Worm (Caenorhabditis elegans) whole organism, L4 larva: Measurements from ENCODE around the gene snx-1.

ENCODE experiments used
- ama-1 ChIP-seq: fragments of 150-350 bp; optimal IDR thresholded peaks from 2 replicates; lab custom pipeline; 2014; ENCODE audit warnings: inconsistent platforms, mixed read lengths
- hif-1 ChIP-seq, 2 experiments: sonication (generic microtip); optimal IDR thresholded peaks; 2 replicates each; lab custom pipeline; 2016 to 2017; ENCODE audit warnings: missing compliant biosample characterization in 2 of 2, missing genetic modification characterization in 2 of 2, missing genetic modification reagents in 2 of 2, missing genotype in 2 of 2, mild to moderate bottlenecking in 1 of 2

DNA sequence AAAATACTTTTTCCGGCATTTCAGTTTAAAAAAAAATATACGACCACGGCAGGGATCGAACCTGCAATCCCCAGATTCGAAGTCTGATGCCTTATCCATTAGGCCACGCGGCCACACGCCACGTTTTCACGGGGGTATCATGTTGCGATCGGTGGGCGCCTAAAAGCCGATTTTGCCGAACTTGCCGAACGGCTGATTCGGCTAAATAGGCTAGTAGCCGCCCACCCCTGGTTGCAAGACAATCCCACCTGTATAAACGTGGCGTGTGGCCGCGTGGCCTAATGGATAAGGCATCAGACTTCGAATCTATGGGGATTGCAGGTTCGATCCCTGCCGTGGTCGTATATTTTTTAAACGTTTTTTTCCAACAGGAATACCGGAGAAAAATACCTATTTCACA lies 39.7 kb upstream of the snx-1 start:
- TF ChIP-seq ama-1 = no peak
- no peak for TF ChIP-seq hif-1 (tag; optimal IDR thresholded peaks at IDR 0.05; lab: Kevin White, UChicago)
